Worm (Caenorhabditis elegans): ENCODE data around the gene cyn-3.

The cyn-3 gene

ce11 chrV:15226206-15226605, 36.5 kb downstream of the cyn-3 start:
- no peak for TF ChIP-seq jun-1 (tag; optimal IDR thresholded peaks at IDR 0.05)
- TF ChIP-seq ZK546.5 (tag; optimal IDR thresholded peaks at IDR 0.05): no peak
- peak; percentile 56 for TF ChIP-seq elt-2 (tag; optimal IDR thresholded peaks at IDR 0.05)
- TF ChIP-seq ceh-9 (tag; optimal IDR thresholded peaks at IDR 0.05): no peak

ce11 chrV:15230243-15230642, 40.5 kb downstream of the cyn-3 start, which contains the start of gene srw-15:
TSS of gene srw-15 (plus strand) at chrV:15230543.
- TF ChIP-seq nhr-28 (tag; optimal IDR thresholded peaks at IDR 0.05): no peak
- no peak for TF ChIP-seq elt-3 (tag; optimal IDR thresholded peaks at IDR 0.05)
- no peak for TF ChIP-seq ztf-11 (tag; optimal IDR thresholded peaks at IDR 0.05)
- no peak for TF ChIP-seq nhr-67 (tag; optimal IDR thresholded peaks at IDR 0.05)
- TF ChIP-seq jun-1 (tag; optimal IDR thresholded peaks at IDR 0.05): no peak
- no peak for TF ChIP-seq ceh-9 (tag; optimal IDR thresholded peaks at IDR 0.05)
- no peak for TF ChIP-seq pha-4 (tag; optimal IDR thresholded peaks at IDR 0.05)

- TF ChIP-seq tbx-2 (tag; optimal IDR thresholded peaks at IDR 0.05): no peak
- TF ChIP-seq ceh-16 (tag; optimal IDR thresholded peaks at IDR 0.05): no peak
- TF ChIP-seq pqm-1 (tag; optimal IDR thresholded peaks at IDR 0.05): no peak
- no peak for TF ChIP-seq nhr-237 (tag; optimal IDR thresholded peaks at IDR 0.05)
- TF ChIP-seq aly-2 (tag; optimal IDR thresholded peaks at IDR 0.05): no peak
- TF ChIP-seq unc-62 (GFP tag; optimal IDR thresholded peaks at IDR 0.05): no peak
- no peak for TF ChIP-seq lin-39 (tag; optimal IDR thresholded peaks at IDR 0.05)
- TF ChIP-seq nhr-12 (tag; optimal IDR thresholded peaks at IDR 0.05): no peak
- no peak for TF ChIP-seq ceh-9 (tag; optimal IDR thresholded peaks at IDR 0.05)
- no peak for TF ChIP-seq elt-3 (tag; optimal IDR thresholded peaks at IDR 0.05)
- no peak for TF ChIP-seq ztf-11 (tag; optimal IDR thresholded peaks at IDR 0.05)
- no peak for TF ChIP-seq ceh-82 (tag; optimal IDR thresholded peaks at IDR 0.05)
- TF ChIP-seq fkh-2 (tag; optimal IDR thresholded peaks at IDR 0.05): no peak
- TF ChIP-seq ama-1 (optimal IDR thresholded peaks at IDR 0.05): no peak
Observed at ce11 chrV:15232200-15232599, 42.5 kb downstream of the cyn-3 start, which contains the start of gene srw-13. TSS of gene srw-13 (plus strand) at chrV:15232500.

- TF ChIP-seq unc-62 (GFP tag; optimal IDR thresholded peaks at IDR 0.05): no peak
- no peak for TF ChIP-seq tbx-2 (tag; optimal IDR thresholded peaks at IDR 0.05)
- no peak for TF ChIP-seq lsy-12 (tag; optimal IDR thresholded peaks at IDR 0.05)
- TF ChIP-seq fos-1 (tag; optimal IDR thresholded peaks at IDR 0.05): no peak
- TF ChIP-seq nhr-28 (tag; optimal IDR thresholded peaks at IDR 0.05): no peak
- no peak for TF ChIP-seq eor-1 (tag; optimal IDR thresholded peaks at IDR 0.05)
- no peak for TF ChIP-seq skn-1 (tag; optimal IDR thresholded peaks at IDR 0.05)
- TF ChIP-seq ceh-16 (tag; optimal IDR thresholded peaks at IDR 0.05): no peak
- TF ChIP-seq elt-3 (tag; optimal IDR thresholded peaks at IDR 0.05): no peak
- no peak for TF ChIP-seq jun-1 (tag; optimal IDR thresholded peaks at IDR 0.05)
- TF ChIP-seq egl-5 (tag; optimal IDR thresholded peaks at IDR 0.05): no peak
- TF ChIP-seq nhr-12 (tag; optimal IDR thresholded peaks at IDR 0.05): no peak
- no peak for TF ChIP-seq ceh-82 (tag; optimal IDR thresholded peaks at IDR 0.05)
- TF ChIP-seq pqm-1 (tag; optimal IDR thresholded peaks at IDR 0.05): no peak
- TF ChIP-seq ZK546.5 (tag; optimal IDR thresholded peaks at IDR 0.05): no peak
Observed at ce11 chrV:15235661-15236060, 45.9 kb downstream of the cyn-3 start, which contains the start of gene nhr-164. TSS of gene nhr-164 (minus strand) at chrV:15235761.

- no peak for TF ChIP-seq lin-15B (tag; optimal IDR thresholded peaks at IDR 0.05)
- no peak for TF ChIP-seq elt-1 (tag; optimal IDR thresholded peaks at IDR 0.05)
- TF ChIP-seq fos-1 (tag; optimal IDR thresholded peaks at IDR 0.05): no peak
- TF ChIP-seq skn-1 (tag; optimal IDR thresholded peaks at IDR 0.05): no peak
- no peak for TF ChIP-seq R02D3.7 (tag; optimal IDR thresholded peaks at IDR 0.05)
- TF ChIP-seq daf-12 (tag; optimal IDR thresholded peaks at IDR 0.05): no peak
- no peak for TF ChIP-seq snpc-4 (tag; optimal IDR thresholded peaks at IDR 0.05)
- TF ChIP-seq nhr-76 (tag; optimal IDR thresholded peaks at IDR 0.05): no peak
- no peak for TF ChIP-seq eor-1 (tag; optimal IDR thresholded peaks at IDR 0.05)
- no peak for TF ChIP-seq ceh-82 (tag; optimal IDR thresholded peaks at IDR 0.05)
- no peak for TF ChIP-seq fkh-10 (GFP tag; optimal IDR thresholded peaks at IDR 0.05)
- no peak for TF ChIP-seq hmg-11 (tag; optimal IDR thresholded peaks at IDR 0.05)
- no peak for TF ChIP-seq nhr-25 (tag; optimal IDR thresholded peaks at IDR 0.05)
Observed at ce11 chrV:15238552-15238951, 48.8 kb downstream of the cyn-3 start, which contains the start of gene srw-12. TSS of gene srw-12 (minus strand) at chrV:15238652.

Measured in whole organism, L3 larva.